Fruit fly (Drosophila melanogaster) whole organism, embryonic: ENCODE measurements around the gene CG13455.

Experiments used
- Antp ChIP-seq: fragments of 200-800 bp; sonication (Bioruptor generic); optimal IDR thresholded peaks from 3 replicates; lab custom pipeline; 2016; ENCODE audit warnings: missing biosample characterization, missing genetic modification characterization
- Asciz ChIP-seq: fragments of 200-800 bp; sonication (Bioruptor generic); optimal IDR thresholded peaks from 2 replicates; lab custom pipeline; 2017; ENCODE audit warnings: missing biosample characterization, mild to moderate bottlenecking, missing genetic modification characterization, missing genetic modification reagents
- Atf6 ChIP-seq: fragments of 200-800 bp; sonication (Bioruptor generic); IDR thresholded peaks from 2 replicates; pipeline ENCODE4 v1.3.6; 2022; ENCODE audit warnings: missing biosample characterization, missing genetic modification characterization
- Bgb ChIP-seq: fragments of 200-800 bp; sonication (Bioruptor generic); IDR thresholded peaks from 2 replicates; pipeline ENCODE4 v1.3.6; 2022; ENCODE audit warnings: missing biosample characterization, missing genetic modification characterization; ENCODE audit not compliant: partially characterized antibody
- CG10431 ChIP-seq: fragments of 200-800 bp; sonication (Bioruptor generic); optimal IDR thresholded peaks from 3 replicates; lab custom pipeline; 2018; ENCODE audit warnings: missing biosample characterization, mild to moderate bottlenecking, missing genetic modification characterization
- CG10565 ChIP-seq: fragments of 200-800 bp; sonication (Bioruptor generic); optimal IDR thresholded peaks from 3 replicates; lab custom pipeline; 2016; ENCODE audit warnings: missing biosample characterization, mild to moderate bottlenecking, missing genetic modification characterization
- CG11560 ChIP-seq: fragments of 200-800 bp; sonication (Bioruptor generic); IDR thresholded peaks from 3 replicates; pipeline ENCODE4 v1.3.6; 2022; ENCODE audit warnings: missing biosample characterization, missing genetic modification characterization
- CG12299 ChIP-seq: fragments of 200-800 bp; sonication (Bioruptor generic); optimal IDR thresholded peaks from 2 replicates; lab custom pipeline; 2018; ENCODE audit warnings: missing biosample characterization, mild to moderate bottlenecking, missing genetic modification characterization
- CG1233 ChIP-seq: fragments of 200-800 bp; sonication (Bioruptor generic); optimal IDR thresholded peaks from 4 replicates; lab custom pipeline; 2018; ENCODE audit warnings: missing biosample characterization, mild to moderate bottlenecking, missing genetic modification characterization
- CG13894 ChIP-seq: fragments of 200-800 bp; sonication (Bioruptor generic); optimal IDR thresholded peaks from 3 replicates; lab custom pipeline; 2018; ENCODE audit warnings: missing biosample characterization, mild to moderate bottlenecking, missing genetic modification characterization, moderate library complexity
- CG16813 ChIP-seq: fragments of 200-800 bp; sonication (Bioruptor generic); IDR thresholded peaks from 3 replicates; pipeline ENCODE4 v1.3.6; 2022; ENCODE audit warnings: missing biosample characterization, missing genetic modification characterization; ENCODE audit not compliant: partially characterized antibody
- CG17328 ChIP-seq: fragments of 200-800 bp; sonication (Bioruptor generic); IDR thresholded peaks from 2 replicates; pipeline ENCODE4 v1.3.6; 2022; ENCODE audit warnings: missing biosample characterization, missing genetic modification characterization
- CG17359 ChIP-seq: fragments of 200-800 bp; sonication (Bioruptor generic); optimal IDR thresholded peaks from 3 replicates; lab custom pipeline; 2018; ENCODE audit warnings: missing biosample characterization, mild to moderate bottlenecking, missing genetic modification characterization, moderate library complexity
- CG18011 ChIP-seq: fragments of 200-800 bp; sonication (Bioruptor generic); optimal IDR thresholded peaks from 2 replicates; lab custom pipeline; 2017; ENCODE audit warnings: missing biosample characterization, missing genetic modification characterization, mild to moderate bottlenecking, moderate library complexity, missing genotype
- CG3163 ChIP-seq: fragments of 200-800 bp; sonication (Bioruptor generic); optimal IDR thresholded peaks from 3 replicates; lab custom pipeline; 2016; ENCODE audit warnings: missing biosample characterization, missing genetic modification characterization
- CG32532 ChIP-seq: fragments of 200-800 bp; sonication (Bioruptor generic); IDR thresholded peaks from 2 replicates; pipeline ENCODE4 v1.3.6; 2022; ENCODE audit warnings: missing biosample characterization, missing genetic modification characterization
- CG3995 ChIP-seq: fragments of 200-800 bp; sonication (Bioruptor generic); optimal IDR thresholded peaks from 3 replicates; lab custom pipeline; 2016; ENCODE audit warnings: missing biosample characterization, missing genetic modification characterization
- CG4404 ChIP-seq: fragments of 200-800 bp; sonication (Bioruptor generic); IDR thresholded peaks from 2 replicates; pipeline ENCODE4 v1.3.6; 2022; ENCODE audit warnings: missing biosample characterization, missing genetic modification characterization
- CG6254 ChIP-seq: fragments of 200-800 bp; sonication (Bioruptor generic); optimal IDR thresholded peaks from 3 replicates; lab custom pipeline; 2017; ENCODE audit warnings: mild to moderate bottlenecking, missing biosample characterization, missing genetic modification reagents, missing genetic modification characterization
- CG7963 ChIP-seq: fragments of 200-800 bp; sonication (Bioruptor generic); IDR thresholded peaks from 3 replicates; pipeline ENCODE4 v1.3.6; 2022; ENCODE audit warnings: missing biosample characterization, missing genetic modification characterization; ENCODE audit not compliant: partially characterized antibody
- D19A ChIP-seq: fragments of 200-800 bp; optimal IDR thresholded peaks from 3 replicates; lab custom pipeline; 2019; ENCODE audit warnings: missing biosample characterization, mild to moderate bottlenecking, missing genetic modification characterization, moderate library complexity
- Ets97D ChIP-seq: fragments of 200-800 bp; sonication (Bioruptor generic); optimal IDR thresholded peaks from 3 replicates; lab custom pipeline; 2016; ENCODE audit warnings: missing biosample characterization, missing genetic modification characterization
- HHEX ChIP-seq: fragments of 200-800 bp; sonication (Bioruptor generic); optimal IDR thresholded peaks from 3 replicates; lab custom pipeline; 2017; ENCODE audit warnings: missing biosample characterization, mild to moderate bottlenecking, missing genetic modification characterization, missing genetic modification reagents
- HLH54F ChIP-seq: fragments of 200-800 bp; sonication (Bioruptor generic); optimal IDR thresholded peaks from 3 replicates; lab custom pipeline; 2016; ENCODE audit warnings: missing biosample characterization, missing genetic modification characterization
- Myb ChIP-seq: fragments of 200-800 bp; sonication (Bioruptor generic); optimal IDR thresholded peaks from 2 replicates; lab custom pipeline; 2016; ENCODE audit warnings: missing biosample characterization, missing genetic modification characterization
- NFAT ChIP-seq: fragments of 200-800 bp; sonication (Bioruptor generic); IDR thresholded peaks from 2 replicates; pipeline ENCODE4 v1.3.6; 2022; ENCODE audit warnings: missing biosample characterization, missing genetic modification characterization
- Nf-YC ChIP-seq: fragments of 200-800 bp; optimal IDR thresholded peaks from 3 replicates; lab custom pipeline; 2019; ENCODE audit warnings: missing biosample characterization, mild to moderate bottlenecking, missing genetic modification characterization, moderate library complexity
- NfI ChIP-seq: fragments of 200-800 bp; sonication (Bioruptor generic); optimal IDR thresholded peaks from 3 replicates; lab custom pipeline; 2018; ENCODE audit warnings: missing biosample characterization, mild to moderate bottlenecking, missing genetic modification characterization, moderate library complexity
- Optix ChIP-seq: fragments of 200-800 bp; sonication (Bioruptor generic); IDR thresholded peaks from 3 replicates; pipeline ENCODE4 v1.3.6; 2022; ENCODE audit warnings: missing biosample characterization, missing genetic modification characterization
- Ravus ChIP-seq: fragments of 200-800 bp; sonication (Bioruptor generic); IDR thresholded peaks from 2 replicates; pipeline ENCODE4 v1.3.6; 2022; ENCODE audit warnings: missing biosample characterization, missing genetic modification characterization
- Trl ChIP-seq, 3 experiments: fragments of >200 bp in 2 of 3; fragments of 200-800 bp in 1 of 3; sonication (Bioruptor generic) in 1 of 3; optimal IDR thresholded peaks; 2 replicates in 1 of 3; 3 replicates in 2 of 3; lab custom pipeline; 2016 to 2017; ENCODE audit warnings: missing biosample characterization in 1 of 3, missing genetic modification characterization in 1 of 3
- Xbp1 ChIP-seq: fragments of 200-800 bp; sonication (Bioruptor generic); optimal IDR thresholded peaks from 3 replicates; lab custom pipeline; 2016; ENCODE audit warnings: missing biosample characterization, mild to moderate bottlenecking, missing genetic modification characterization
- ase ChIP-seq: fragments of 200-800 bp; sonication (Bioruptor generic); IDR thresholded peaks from 3 replicates; pipeline ENCODE4 v1.3.6; 2022; ENCODE audit warnings: missing biosample characterization, missing genetic modification characterization
- corto ChIP-seq: fragments of 200-800 bp; sonication (Bioruptor generic); optimal IDR thresholded peaks from 2 replicates; lab custom pipeline; 2016; ENCODE audit warnings: missing biosample characterization, mild to moderate bottlenecking, missing genetic modification characterization, moderate library complexity
- dmrt11E ChIP-seq: fragments of 200-800 bp; sonication (Bioruptor generic); optimal IDR thresholded peaks from 3 replicates; lab custom pipeline; 2018; ENCODE audit warnings: missing biosample characterization, mild to moderate bottlenecking, missing genetic modification characterization, moderate library complexity
- dysf ChIP-seq: fragments of 200-800 bp; sonication (Bioruptor generic); IDR thresholded peaks from 3 replicates; pipeline ENCODE4 v1.3.6; 2022; ENCODE audit warnings: missing biosample characterization, missing genetic modification characterization
- en ChIP-seq: fragments of 200-800 bp; sonication (Bioruptor generic); optimal IDR thresholded peaks from 2 replicates; lab custom pipeline; 2016; ENCODE audit warnings: missing biosample characterization, missing genetic modification characterization
- gfzf ChIP-seq: fragments of 200-800 bp; sonication (Bioruptor generic); optimal IDR thresholded peaks from 2 replicates; lab custom pipeline; 2016; ENCODE audit warnings: missing biosample characterization, mild to moderate bottlenecking, missing genetic modification characterization, moderate library complexity
- gsb-n ChIP-seq: fragments of 200-800 bp; sonication (Bioruptor generic); optimal IDR thresholded peaks from 3 replicates; lab custom pipeline; 2018; ENCODE audit warnings: missing biosample characterization, mild to moderate bottlenecking, missing genetic modification characterization
- hth ChIP-seq: fragments of >200 bp; optimal IDR thresholded peaks from 2 replicates; lab custom pipeline; 2017; ENCODE audit warnings: inconsistent platforms
- kah ChIP-seq: fragments of 200-800 bp; sonication (Bioruptor generic); optimal IDR thresholded peaks from 2 replicates; lab custom pipeline; 2018; ENCODE audit warnings: missing biosample characterization, mild to moderate bottlenecking, missing genetic modification characterization
- kni ChIP-seq: fragments of 200-800 bp; sonication (Bioruptor generic); optimal IDR thresholded peaks from 3 replicates; lab custom pipeline; 2017; ENCODE audit warnings: mild to moderate bottlenecking, missing biosample characterization, missing genetic modification reagents, missing genetic modification characterization
- nerfin-1 ChIP-seq: fragments of 200-800 bp; sonication (Bioruptor generic); optimal IDR thresholded peaks from 3 replicates; lab custom pipeline; 2019; ENCODE audit warnings: missing biosample characterization, mild to moderate bottlenecking, missing genetic modification characterization, moderate library complexity
- psq ChIP-seq: fragments of 200-800 bp; sonication (Bioruptor generic); optimal IDR thresholded peaks from 2 replicates; lab custom pipeline; 2017; ENCODE audit warnings: missing biosample characterization, missing genetic modification characterization
- pzg ChIP-seq: fragments of 200-800 bp; sonication (Bioruptor generic); optimal IDR thresholded peaks from 3 replicates; lab custom pipeline; 2018; ENCODE audit warnings: missing biosample characterization, mild to moderate bottlenecking, missing genetic modification characterization, moderate library complexity
- sc ChIP-seq, 3 experiments: fragments of >200 bp in 2 of 3; fragments of 200-800 bp in 1 of 3; sonication (Bioruptor generic) in 1 of 3; optimal IDR thresholded peaks; 2 replicates in 2 of 3; 3 replicates in 1 of 3; lab custom pipeline; 2017; ENCODE audit warnings: mild to moderate bottlenecking in 1 of 3, missing biosample characterization in 1 of 3, missing genetic modification characterization in 1 of 3, missing genetic modification reagents in 1 of 3
- sd ChIP-seq: fragments of 200-800 bp; sonication (Bioruptor generic); optimal IDR thresholded peaks from 3 replicates; lab custom pipeline; 2018; ENCODE audit warnings: missing biosample characterization, mild to moderate bottlenecking, missing genetic modification characterization, moderate library complexity
- toy ChIP-seq: fragments of 200-800 bp; sonication (Bioruptor generic); IDR thresholded peaks from 2 replicates; pipeline ENCODE4 v1.3.6; 2022; ENCODE audit warnings: missing biosample characterization, missing genetic modification characterization

CG13455 gene

dm6 chr3L:15537916-15538581 lies 41.7 kb downstream of the CG13455 start (continued):
- TF ChIP-seq HHEX, result peak; percentile 63
- TF ChIP-seq CG13894, result no peak
- peak; percentile 62 for TF ChIP-seq CG17359
- TF ChIP-seq CG10431 (GFP tag; lab: Kevin White, UChicago), result peak; percentile 6
- TF ChIP-seq nerfin-1 (tag; lab: Kevin White, UChicago), result peak; percentile 58
- TF ChIP-seq CG12299 (tag; lab: Kevin White, UChicago), result no peak
- TF ChIP-seq HLH54F (GFP tag; lab: Kevin White, UChicago), result peak; percentile 10
- TF ChIP-seq Atf6 (GFP tag; lab: Robert Waterston, UW), result no peak; the same call in 1 of the 2 replicates
- TF ChIP-seq ase (GFP tag; lab: Robert Waterston, UW), result peak; percentile 41; the same call in 1 of the 3 replicates
- TF ChIP-seq sc (optimal IDR thresholded peaks at IDR 0.05; lab: Kevin White, UChicago), result no peak
- peak; percentile 69 for TF ChIP-seq sc (GFP tag; optimal IDR thresholded peaks at IDR 0.05; lab: Kevin White, UChicago)
- TF ChIP-seq CG1233 (GFP tag; lab: Kevin White, UChicago), result peak; percentile 50
- no peak for TF ChIP-seq CG10565
- no peak for TF ChIP-seq Optix
- peak; percentile 4 for TF ChIP-seq sd (tag; lab: Kevin White, UChicago)
- peak; percentile 41 for TF ChIP-seq kah (GFP tag; lab: Kevin White, UChicago)
- TF ChIP-seq CG6254, result peak; percentile 60
- peak; percentile 58 for TF ChIP-seq D19A (tag; lab: Kevin White, UChicago)
- TF ChIP-seq Asciz, result peak; percentile 75
- TF ChIP-seq CG16813 (GFP tag; lab: Robert Waterston, UW), result no peak
- no peak for TF ChIP-seq pzg (GFP tag; lab: Kevin White, UChicago)
- TF ChIP-seq en (GFP tag; lab: Kevin White, UChicago), result no peak
- peak; percentile 63 for TF ChIP-seq Xbp1 (GFP tag; lab: Kevin White, UChicago)
- peak; percentile 50 for TF ChIP-seq CG4404 (GFP tag; lab: Robert Waterston, UW)
- TF ChIP-seq Ravus (GFP tag; lab: Robert Waterston, UW), result no peak
- peak; percentile 64 for TF ChIP-seq gsb-n (tag; lab: Kevin White, UChicago)
- no peak for TF ChIP-seq hth (lab: Kevin White, UChicago)
- TF ChIP-seq NfI (GFP tag; lab: Kevin White, UChicago), result peak; percentile 32
- 0 out of 2 replicates have a peak, but pooled peaks have one; percentile 16 for TF ChIP-seq toy (GFP tag; lab: Robert Waterston, UW)
- no peak for TF ChIP-seq gfzf (GFP tag; lab: Kevin White, UChicago)
- TF ChIP-seq CG3995 (GFP tag; lab: Kevin White, UChicago), result no peak
- peak; percentile 39; the same call in 1 of the 2 replicates for TF ChIP-seq CG17328
- peak; percentile 25 for TF ChIP-seq CG18011
- no peak for TF ChIP-seq psq
- TF ChIP-seq CG3163 (GFP tag; lab: Kevin White, UChicago), result no peak
- TF ChIP-seq CG7963 (GFP tag; lab: Robert Waterston, UW), result no peak
- no peak for TF ChIP-seq corto (GFP tag; lab: Kevin White, UChicago)
- no peak for TF ChIP-seq CG11560 (tag; lab: Robert Waterston, UW)
- no peak for TF ChIP-seq Ets97D (GFP tag; lab: Kevin White, UChicago)
- no peak for TF ChIP-seq Trl (optimal IDR thresholded peaks at IDR 0.05; lab: Kevin White, UChicago)
- TF ChIP-seq Trl (GFP tag; optimal IDR thresholded peaks at IDR 0.05; lab: Kevin White, UChicago), result peak; percentile 52
- TF ChIP-seq kni, result no peak
- peak; percentile 15 for TF ChIP-seq Nf-YC (tag; lab: Kevin White, UChicago)
- TF ChIP-seq dysf (GFP tag; lab: Robert Waterston, UW), result peak; percentile 57; the same call in 2 of the 3 replicates
- no peak for TF ChIP-seq Antp
- TF ChIP-seq NFAT (GFP tag; lab: Robert Waterston, UW), result no peak
- TF ChIP-seq dmrt11E (tag; lab: Kevin White, UChicago), result peak; percentile 79
- TF ChIP-seq CG32532 (GFP tag; lab: Robert Waterston, UW), result no peak; the same call in 1 of the 2 replicates
- TF ChIP-seq Myb (GFP tag; lab: Kevin White, UChicago), result peak; percentile 12
- TF ChIP-seq Bgb (GFP tag; lab: Robert Waterston, UW), result no peak
